Fruit fly (Drosophila melanogaster): Measurements from ENCODE around the gene fzr.

Gene fzr

DNA sequence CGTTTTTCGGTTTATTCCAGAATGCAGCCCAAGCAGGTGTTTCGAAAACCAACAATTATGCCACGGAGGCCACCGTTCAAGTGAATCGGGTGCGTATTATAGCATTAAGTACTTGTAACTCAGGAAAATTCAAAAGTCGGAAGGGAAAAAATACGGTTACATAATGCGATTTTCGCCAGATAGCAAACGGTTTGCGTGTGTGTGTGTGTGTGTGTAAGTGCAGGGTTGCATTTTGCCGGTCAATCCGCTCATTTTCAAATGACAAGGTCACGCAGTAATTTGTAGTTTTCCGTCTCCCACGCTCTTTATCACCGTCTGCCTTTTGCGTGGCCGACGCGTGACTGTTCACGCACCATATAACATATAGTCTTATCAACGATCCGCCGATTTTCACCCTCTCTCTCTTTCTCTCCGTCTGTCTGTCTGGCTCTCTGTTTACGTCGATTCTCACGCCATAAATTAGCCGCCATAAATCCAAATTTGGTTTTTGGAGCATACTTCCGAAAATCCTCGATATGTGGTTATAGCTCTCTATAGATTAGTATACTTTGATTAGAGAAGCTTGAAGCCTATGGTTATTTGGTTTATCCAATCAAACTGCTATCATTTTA, 23.6 kb upstream of the fzr start (continued):
- no peak for TF ChIP-seq CG43689 (GFP tag; IDR thresholded peaks at IDR 0.05)
- no peak for TF ChIP-seq tin (GFP tag; optimal IDR thresholded peaks at IDR 0.05)
- TF ChIP-seq CG2116 (GFP tag; optimal IDR thresholded peaks at IDR 0.05) = peak; percentile 95
- no peak for TF ChIP-seq tap (tag; optimal IDR thresholded peaks at IDR 0.05)
- peak; percentile 39 for TF ChIP-seq exex (tag; optimal IDR thresholded peaks at IDR 0.05)
- no peak for TF ChIP-seq CG32767 (GFP tag; IDR thresholded peaks at IDR 0.05)
- TF ChIP-seq Trl (optimal IDR thresholded peaks at IDR 0.05) = peak; percentile 31 to 57
- no peak for TF ChIP-seq Trl (GFP tag; optimal IDR thresholded peaks at IDR 0.05)
- TF ChIP-seq Bdp1 (GFP tag; optimal IDR thresholded peaks at IDR 0.05) = no peak
- TF ChIP-seq cg (GFP tag; optimal IDR thresholded peaks at IDR 0.05) = peak; percentile 55
- TF ChIP-seq Ets65A (GFP tag) = no peak
- no peak for TF ChIP-seq CG2129 (GFP tag; IDR thresholded peaks at IDR 0.05; ENCODE audit: partially characterized antibody)
- TF ChIP-seq CG12155 (GFP tag; optimal IDR thresholded peaks at IDR 0.05) = no peak

DNA sequence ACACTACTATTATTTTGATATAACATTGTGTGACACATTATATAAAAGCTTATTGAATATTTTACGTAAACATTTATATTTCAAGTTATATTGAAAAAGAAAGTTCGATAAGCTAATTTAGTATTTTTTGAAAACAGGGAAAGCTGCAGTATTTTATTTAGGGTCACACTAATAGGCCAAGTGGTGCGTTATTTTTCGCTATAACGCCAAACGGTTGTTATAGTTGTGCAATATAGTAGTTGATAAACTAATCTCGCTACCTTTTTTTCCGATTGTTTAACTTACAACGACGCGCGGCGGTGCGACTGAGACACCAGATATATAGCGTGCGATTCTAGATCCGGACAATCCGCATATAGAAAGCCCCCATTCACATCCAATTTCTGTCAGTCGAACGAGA, 22.8 kb upstream of the fzr start, which contains the start of gene Pdha:
Gene Pdha (plus strand): TSS at position 167 of the 400 bp plus-strand sequence.
- TF ChIP-seq CG9797 (GFP tag; optimal IDR thresholded peaks at IDR 0.05) (peak; percentile 45), CG10979 (tag; optimal IDR thresholded peaks at IDR 0.05) (no peak), fd102C (GFP tag; optimal IDR thresholded peaks at IDR 0.05) (no peak), CG4707 (GFP tag; optimal IDR thresholded peaks at IDR 0.05) (no peak), CG17359 (tag; optimal IDR thresholded peaks at IDR 0.05) (no peak), Abd-B (GFP tag; optimal IDR thresholded peaks at IDR 0.05) (no peak), NFAT (GFP tag; IDR thresholded peaks at IDR 0.05) (no peak), cas (GFP tag; IDR thresholded peaks at IDR 0.05) (no peak), CG2129 (GFP tag; IDR thresholded peaks at IDR 0.05; ENCODE audit: partially characterized antibody) (no peak), Oaz (GFP tag; IDR thresholded peaks at IDR 0.05) (no peak), CG17361 (GFP tag; IDR thresholded peaks at IDR 0.05) (0 out of 3 replicates have a peak, but pooled peaks have one; percentile 9), gce (GFP tag; IDR thresholded peaks at IDR 0.05) (no peak), toy (GFP tag; IDR thresholded peaks at IDR 0.05) (no peak), CG14860 (GFP tag; IDR thresholded peaks at IDR 0.05; ENCODE audit: partially characterized antibody) (no peak), CG30431 (GFP tag; optimal IDR thresholded peaks at IDR 0.05) (no peak), ssp (GFP tag; IDR thresholded peaks at IDR 0.05) (no peak), lov (optimal IDR thresholded peaks at IDR 0.05) (no peak), lov (GFP tag; IDR thresholded peaks at IDR 0.05) (no peak), ro (GFP tag; IDR thresholded peaks at IDR 0.05) (no peak), CG17186 (GFP tag; optimal IDR thresholded peaks at IDR 0.05) (no peak), gsb (GFP tag; IDR thresholded peaks at IDR 0.05) (no peak), sug (tag; optimal IDR thresholded peaks at IDR 0.05) (peak; percentile 1), CG5180 (GFP tag; optimal IDR thresholded peaks at IDR 0.05) (no peak), CG15601 (tag; optimal IDR thresholded peaks at IDR 0.05) (no peak), Taf1 (GFP tag; IDR thresholded peaks at IDR 0.05) (no peak), croc (GFP tag; conservative IDR thresholded peaks at IDR 0.05) (no peak), CG7928 (GFP tag; optimal IDR thresholded peaks at IDR 0.05) (no peak), E2f2 (GFP tag; IDR thresholded peaks at IDR 0.05) (0 out of 2 replicates have a peak, but pooled peaks have one; percentile 16), CG11093 (GFP tag; IDR thresholded peaks at IDR 0.05) (no peak), CG12769 (tag; optimal IDR thresholded peaks at IDR 0.05) (no peak), Dek (tag; optimal IDR thresholded peaks at IDR 0.05) (no peak), CG14710 (tag; optimal IDR thresholded peaks at IDR 0.05) (no peak), maf-S (GFP tag; optimal IDR thresholded peaks at IDR 0.05) (no peak), cwo (GFP tag; optimal IDR thresholded peaks at IDR 0.05) (no peak), hbn (GFP tag; IDR thresholded peaks at IDR 0.05; ENCODE audit: partially characterized antibody) (no peak), CG4854 (GFP tag; optimal IDR thresholded peaks at IDR 0.05) (no peak), CG3847 (GFP tag; IDR thresholded peaks at IDR 0.05) (no peak), CG34376 (GFP tag; optimal IDR thresholded peaks at IDR 0.05) (no peak), CG11085 (GFP tag; IDR thresholded peaks at IDR 0.05) (no peak)
